Fruit fly (Drosophila melanogaster): Measurements from ENCODE around the gene CG43658.

The CG43658 gene

DNA sequence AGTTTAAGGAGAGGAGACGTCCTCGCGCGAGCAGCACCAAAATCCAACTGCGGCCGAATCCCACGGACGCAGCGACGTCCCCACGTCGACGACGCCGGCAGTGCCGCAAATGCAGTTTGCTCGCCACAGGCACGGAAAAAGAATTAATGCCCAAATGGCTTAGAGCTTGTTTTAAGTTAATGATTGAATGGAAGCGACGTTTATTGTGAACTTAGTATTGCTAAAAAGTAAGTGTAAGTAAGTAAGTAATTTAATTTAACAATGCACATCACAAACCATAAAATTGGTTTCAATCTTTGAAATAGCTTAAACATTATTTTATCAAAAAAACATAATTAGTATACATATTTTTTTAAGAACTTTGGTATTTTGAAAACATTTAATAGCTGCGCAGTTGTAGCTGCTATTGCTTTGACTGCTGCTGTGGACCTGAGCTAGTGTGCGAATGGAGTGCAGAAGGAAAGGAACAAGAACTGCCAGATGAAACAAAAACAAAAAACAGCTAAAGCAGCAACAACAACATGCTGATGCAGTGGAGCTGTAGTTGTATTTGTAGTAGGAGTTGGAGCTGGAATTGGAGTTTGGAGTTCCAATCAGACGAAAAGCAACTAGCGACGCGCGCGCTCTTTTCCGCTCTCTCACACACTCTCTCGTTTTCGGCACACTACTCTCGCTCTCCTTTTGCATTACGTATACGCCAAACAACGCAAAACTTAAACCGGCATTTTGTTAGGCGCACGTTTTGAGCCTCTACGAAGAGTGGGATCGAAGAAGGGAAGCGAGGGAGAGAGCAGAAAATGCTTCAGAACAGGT is at the start of gene CG43658:
Gene CG43658 (minus strand): TSS at position 51 of the 813 bp plus-strand sequence.
- peak; percentile 88 for TF ChIP-seq CG13204 (GFP tag; optimal IDR thresholded peaks at IDR 0.05)
- peak; percentile 92 for TF ChIP-seq CG17806 (tag; optimal IDR thresholded peaks at IDR 0.05)
- peak; percentile 94 for TF ChIP-seq Pif1B (GFP tag; optimal IDR thresholded peaks at IDR 0.05)
- peak; percentile 94 for TF ChIP-seq CG34367 (tag; optimal IDR thresholded peaks at IDR 0.05)
- peak; percentile 81 for TF ChIP-seq CG12605 (GFP tag; IDR thresholded peaks at IDR 0.05)
- TF ChIP-seq D1 (tag; optimal IDR thresholded peaks at IDR 0.05), result peak; percentile 94
- peak; percentile 92 for TF ChIP-seq Snoo (tag; optimal IDR thresholded peaks at IDR 0.05)
- TF ChIP-seq CG8301 (tag; optimal IDR thresholded peaks at IDR 0.05), result peak; percentile 97
- TF ChIP-seq CG15710 (tag; optimal IDR thresholded peaks at IDR 0.05), result peak; percentile 96
- peak; percentile 97 for TF ChIP-seq CG8159 (tag; optimal IDR thresholded peaks at IDR 0.05)
- peak; percentile 76 for TF ChIP-seq rn (GFP tag; IDR thresholded peaks at IDR 0.05)
- TF ChIP-seq CG32121 (GFP tag; IDR thresholded peaks at IDR 0.05), result peak; percentile 81
- peak; percentile 69; the same call in 2 of the 3 replicates for TF ChIP-seq fd96Ca (GFP tag; IDR thresholded peaks at IDR 0.05)
- no peak for TF ChIP-seq EcR (GFP tag; optimal IDR thresholded peaks at IDR 0.05)
- TF ChIP-seq CG10348 (GFP tag; IDR thresholded peaks at IDR 0.05), result peak; percentile 32; the same call in 1 of the 2 replicates
- TF ChIP-seq gl (tag; optimal IDR thresholded peaks at IDR 0.05), result peak; percentile 85
- peak; percentile 98 for TF ChIP-seq CG14655 (GFP tag; optimal IDR thresholded peaks at IDR 0.05)
- peak; percentile 86 for TF ChIP-seq CG4496 (GFP tag; IDR thresholded peaks at IDR 0.05)
- TF ChIP-seq Pif1A (GFP tag; optimal IDR thresholded peaks at IDR 0.05), result peak; percentile 91
- peak; percentile 96 for TF ChIP-seq CG9948 (tag; optimal IDR thresholded peaks at IDR 0.05)
- peak; percentile 78 for TF ChIP-seq Ets98B (GFP tag; IDR thresholded peaks at IDR 0.05)

DNA sequence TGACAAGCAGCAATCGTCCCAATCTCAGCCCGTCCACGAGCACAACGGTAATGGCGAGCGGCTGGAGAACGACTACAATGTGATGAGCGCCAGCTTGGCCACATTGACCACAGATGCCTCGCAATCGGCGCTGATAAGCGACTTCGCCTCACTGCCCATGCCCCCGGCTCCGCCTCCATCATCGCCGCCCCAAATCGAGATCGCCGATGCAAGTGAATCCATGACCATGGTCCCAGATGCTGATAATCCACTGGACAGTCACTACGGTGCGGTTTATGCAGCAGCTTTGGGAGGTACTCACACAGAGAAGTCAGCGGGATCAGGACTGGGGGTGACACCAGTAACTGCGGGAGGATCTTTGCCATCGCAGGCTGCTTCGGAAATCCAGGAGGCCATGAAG is 41.5 kb upstream of the CG43658 start:
- TF ChIP-seq rn (GFP tag; IDR thresholded peaks at IDR 0.05), result no peak
- TF ChIP-seq CG12605 (GFP tag; IDR thresholded peaks at IDR 0.05), result no peak
- TF ChIP-seq EcR (GFP tag; optimal IDR thresholded peaks at IDR 0.05), result no peak
- TF ChIP-seq CG14655 (GFP tag; optimal IDR thresholded peaks at IDR 0.05), result no peak
- TF ChIP-seq CG8159 (tag; optimal IDR thresholded peaks at IDR 0.05), result no peak
- no peak for TF ChIP-seq CG9948 (tag; optimal IDR thresholded peaks at IDR 0.05)
- no peak for TF ChIP-seq CG10348 (GFP tag; IDR thresholded peaks at IDR 0.05)
- TF ChIP-seq Pif1B (GFP tag; optimal IDR thresholded peaks at IDR 0.05), result no peak
- TF ChIP-seq Snoo (tag; optimal IDR thresholded peaks at IDR 0.05), result no peak
- no peak for TF ChIP-seq CG13204 (GFP tag; optimal IDR thresholded peaks at IDR 0.05)
- TF ChIP-seq fd96Ca (GFP tag; IDR thresholded peaks at IDR 0.05), result no peak
- no peak for TF ChIP-seq Ets98B (GFP tag; IDR thresholded peaks at IDR 0.05)
- TF ChIP-seq CG4496 (GFP tag; IDR thresholded peaks at IDR 0.05), result no peak
- TF ChIP-seq CG15710 (tag; optimal IDR thresholded peaks at IDR 0.05), result no peak
- no peak for TF ChIP-seq CG17806 (tag; optimal IDR thresholded peaks at IDR 0.05)
- TF ChIP-seq CG8301 (tag; optimal IDR thresholded peaks at IDR 0.05), result no peak
- no peak for TF ChIP-seq CG34367 (tag; optimal IDR thresholded peaks at IDR 0.05)

DNA sequence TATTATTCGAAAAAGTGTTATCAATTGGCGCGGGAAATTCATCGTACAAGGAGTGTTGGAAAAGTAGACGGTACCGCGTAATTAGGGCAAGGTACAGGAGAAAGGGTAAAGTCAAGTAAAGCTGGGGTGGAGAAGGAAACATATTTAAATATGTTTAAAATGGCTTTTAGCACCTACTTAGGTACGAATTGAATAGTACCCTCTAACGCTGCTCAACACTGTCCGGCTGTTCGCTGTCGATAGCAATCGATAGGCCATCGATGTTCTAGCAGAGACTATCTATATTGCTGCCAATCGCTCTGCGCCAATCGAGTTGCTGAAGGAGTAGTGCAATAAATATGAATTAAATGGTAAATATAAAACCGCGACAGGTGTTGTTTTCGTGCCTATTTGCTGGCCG is 38.4 kb upstream of the CG43658 start, which contains the start of gene X11L:
Gene X11L (plus strand): TSS at position 279 of the 400 bp plus-strand sequence.
- peak; percentile 68 for TF ChIP-seq Ets98B (GFP tag; IDR thresholded peaks at IDR 0.05)
- no peak for TF ChIP-seq CG14655 (GFP tag; optimal IDR thresholded peaks at IDR 0.05)
- peak; percentile 30 for TF ChIP-seq Pif1B (GFP tag; optimal IDR thresholded peaks at IDR 0.05)
- peak; percentile 26; the same call in 1 of the 2 replicates for TF ChIP-seq rn (GFP tag; IDR thresholded peaks at IDR 0.05)
- no peak for TF ChIP-seq CG10348 (GFP tag; IDR thresholded peaks at IDR 0.05)
- peak; percentile 20 for TF ChIP-seq CG15710 (tag; optimal IDR thresholded peaks at IDR 0.05)
- peak; percentile 3 for TF ChIP-seq CG17806 (tag; optimal IDR thresholded peaks at IDR 0.05)
- TF ChIP-seq CG8159 (tag; optimal IDR thresholded peaks at IDR 0.05), result peak; percentile 38
- TF ChIP-seq EcR (GFP tag; optimal IDR thresholded peaks at IDR 0.05), result no peak
- TF ChIP-seq CG12605 (GFP tag; IDR thresholded peaks at IDR 0.05), result no peak
- no peak for TF ChIP-seq gl (tag; optimal IDR thresholded peaks at IDR 0.05)
- peak; percentile 75 for TF ChIP-seq fd96Ca (GFP tag; IDR thresholded peaks at IDR 0.05)
- TF ChIP-seq CG34367 (tag; optimal IDR thresholded peaks at IDR 0.05), result peak; percentile 24
- TF ChIP-seq D1 (tag; optimal IDR thresholded peaks at IDR 0.05), result no peak
- peak; percentile 74; the same call in 2 of the 3 replicates for TF ChIP-seq CG4496 (GFP tag; IDR thresholded peaks at IDR 0.05)
- peak; percentile 25 for TF ChIP-seq Snoo (tag; optimal IDR thresholded peaks at IDR 0.05)
- peak; percentile 33 for TF ChIP-seq CG8301 (tag; optimal IDR thresholded peaks at IDR 0.05)
- TF ChIP-seq Pif1A (GFP tag; optimal IDR thresholded peaks at IDR 0.05), result peak; percentile 56
- TF ChIP-seq CG13204 (GFP tag; optimal IDR thresholded peaks at IDR 0.05), result no peak
- peak; percentile 72 for TF ChIP-seq CG32121 (GFP tag; IDR thresholded peaks at IDR 0.05)
- TF ChIP-seq CG9948 (tag; optimal IDR thresholded peaks at IDR 0.05), result peak; percentile 14

DNA sequence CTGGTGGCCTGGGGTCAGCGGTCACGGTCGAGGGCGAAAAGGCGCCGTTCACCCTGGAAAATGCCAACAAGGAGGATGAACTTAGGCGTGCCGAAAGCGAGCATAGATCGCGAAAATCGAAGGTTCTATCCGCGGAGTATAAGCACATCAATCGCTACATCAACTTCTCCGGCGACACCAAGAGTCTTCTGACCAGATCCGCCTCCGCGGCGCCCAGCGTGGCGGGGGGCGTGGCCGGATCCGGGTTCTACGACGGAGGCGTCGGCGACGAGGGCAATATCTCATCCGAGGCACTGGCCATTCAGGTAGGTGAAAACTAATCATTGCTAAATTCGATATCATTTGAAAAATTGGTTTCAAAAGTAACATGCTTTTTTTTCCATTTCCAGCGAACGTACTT is 36.6 kb upstream of the CG43658 start:
- TF ChIP-seq Pif1A (GFP tag; optimal IDR thresholded peaks at IDR 0.05), result no peak

- peak; percentile 43 for TF ChIP-seq CG34367 (tag; optimal IDR thresholded peaks at IDR 0.05)
- TF ChIP-seq Snoo (tag; optimal IDR thresholded peaks at IDR 0.05), result peak; percentile 77
- peak; percentile 27 for TF ChIP-seq D1 (tag; optimal IDR thresholded peaks at IDR 0.05)
- peak; percentile 61 for TF ChIP-seq CG9948 (tag; optimal IDR thresholded peaks at IDR 0.05)
- TF ChIP-seq Pif1A (GFP tag; optimal IDR thresholded peaks at IDR 0.05), result peak; percentile 80
- TF ChIP-seq CG32121 (GFP tag; IDR thresholded peaks at IDR 0.05), result peak; percentile 74
- TF ChIP-seq CG8159 (tag; optimal IDR thresholded peaks at IDR 0.05), result peak; percentile 70
- peak; percentile 79 for TF ChIP-seq Ets98B (GFP tag; IDR thresholded peaks at IDR 0.05)
- no peak for TF ChIP-seq CG13204 (GFP tag; optimal IDR thresholded peaks at IDR 0.05)
- peak; percentile 76; the same call in 1 of the 3 replicates for TF ChIP-seq fd96Ca (GFP tag; IDR thresholded peaks at IDR 0.05)
- peak; percentile 60; the same call in 1 of the 2 replicates for TF ChIP-seq rn (GFP tag; IDR thresholded peaks at IDR 0.05)
- peak; percentile 36 for TF ChIP-seq CG8301 (tag; optimal IDR thresholded peaks at IDR 0.05)
- TF ChIP-seq CG12605 (GFP tag; IDR thresholded peaks at IDR 0.05), result no peak; the same call in 1 of the 2 replicates
- TF ChIP-seq CG4496 (GFP tag; IDR thresholded peaks at IDR 0.05), result peak; percentile 69; the same call in 2 of the 3 replicates
- peak; percentile 69 for TF ChIP-seq CG17806 (tag; optimal IDR thresholded peaks at IDR 0.05)
- no peak for TF ChIP-seq EcR (GFP tag; optimal IDR thresholded peaks at IDR 0.05)
- TF ChIP-seq CG14655 (GFP tag; optimal IDR thresholded peaks at IDR 0.05), result no peak
- peak; percentile 69 for TF ChIP-seq CG15710 (tag; optimal IDR thresholded peaks at IDR 0.05)
- TF ChIP-seq CG10348 (GFP tag; IDR thresholded peaks at IDR 0.05), result no peak
- peak; percentile 77 for TF ChIP-seq Pif1B (GFP tag; optimal IDR thresholded peaks at IDR 0.05)
- TF ChIP-seq gl (tag; optimal IDR thresholded peaks at IDR 0.05), result peak; percentile 22
Measured at dm6 chrX:17595822-17596221, 34.8 kb upstream of the CG43658 start.
